Worm (Caenorhabditis elegans) whole organism, L1 larva: ENCODE data around the gene AH6.3.
A peak's percentile ranks its signal among the peaks of the same experiment; 100 is the strongest.

ENCODE experiments used
- C04F5.9 ChIP-seq: sonication (generic microtip); optimal IDR thresholded peaks from 2 replicates; lab custom pipeline; 2016; ENCODE audit warnings: missing genetic modification characterization, missing compliant biosample characterization
- C34B4.2 ChIP-seq: sonication (generic microtip); optimal IDR thresholded peaks from 2 replicates; lab custom pipeline; 2017; ENCODE audit warnings: mild to moderate bottlenecking, missing genetic modification characterization, missing compliant biosample characterization
- F16B12.6 ChIP-seq: fragments of 150-350 bp; optimal IDR thresholded peaks from 2 replicates; lab custom pipeline; 2014; ENCODE audit warnings: missing biosample characterization, missing genetic modification characterization
- aha-1 ChIP-seq: fragments of 150-350 bp; optimal IDR thresholded peaks from 2 replicates; lab custom pipeline; 2014; ENCODE audit warnings: missing biosample characterization, missing genetic modification characterization
- ceh-63 ChIP-seq: fragments of 200-800 bp; sonication (Bioruptor generic); optimal IDR thresholded peaks from 2 replicates; lab custom pipeline; 2018; ENCODE audit warnings: mild to moderate bottlenecking, missing genetic modification characterization, missing compliant biosample characterization
- ceh-8 ChIP-seq: fragments of 200-800 bp; sonication (Bioruptor generic); optimal IDR thresholded peaks from 2 replicates; lab custom pipeline; 2018; ENCODE audit warnings: mild to moderate bottlenecking, missing genetic modification characterization, moderate library complexity, missing compliant biosample characterization
- ceh-88 ChIP-seq: fragments of 200-800 bp; sonication (Bioruptor generic); IDR thresholded peaks from 2 replicates; pipeline ENCODE4 v1.3.6; 2022; ENCODE audit warnings: missing genetic modification characterization, missing compliant biosample characterization
- ceh-90 ChIP-seq: sonication (generic microtip); optimal IDR thresholded peaks from 2 replicates; lab custom pipeline; 2016; ENCODE audit warnings: missing genetic modification characterization, missing compliant biosample characterization
- ces-1 ChIP-seq: fragments of 150-350 bp; optimal IDR thresholded peaks from 2 replicates; lab custom pipeline; 2014; ENCODE audit warnings: missing biosample characterization, missing genetic modification reagents, missing genetic modification characterization
- dpl-1 ChIP-seq, 3 experiments: fragments of 150-350 bp in 2 of 3; sonication (generic microtip) in 1 of 3; optimal IDR thresholded peaks; 2 replicates each; lab custom pipeline; 2014 to 2017; ENCODE audit warnings: missing biosample characterization in 3 of 3, missing genetic modification characterization in 3 of 3, missing genetic modification reagents in 3 of 3
- dsc-1 ChIP-seq: sonication (generic microtip); optimal IDR thresholded peaks from 2 replicates; lab custom pipeline; 2016; ENCODE audit warnings: mild to moderate bottlenecking, missing genetic modification characterization, missing compliant biosample characterization
- efl-1 ChIP-seq, 4 experiments: fragments of 150-350 bp; optimal IDR thresholded peaks in 3 of 4; peaks in 1 of 4; 1 replicate in 1 of 4; 2 replicates in 3 of 4; lab custom pipeline; 2014; ENCODE audit warnings: missing biosample characterization in 2 of 4, missing genetic modification characterization in 2 of 4, missing genetic modification reagents in 2 of 4
- elt-2 ChIP-seq: sonication (generic microtip); optimal IDR thresholded peaks from 2 replicates; lab custom pipeline; 2016; ENCODE audit warnings: missing genetic modification characterization, mild to moderate bottlenecking, inconsistent platforms, missing compliant biosample characterization, missing genetic modification reagents
- fkh-8 ChIP-seq: sonication (generic microtip); optimal IDR thresholded peaks from 2 replicates; lab custom pipeline; 2016; ENCODE audit warnings: mild to moderate bottlenecking, missing genetic modification characterization, missing compliant biosample characterization
- fos-1 ChIP-seq: fragments of 150-350 bp; optimal IDR thresholded peaks from 2 replicates; lab custom pipeline; 2014; ENCODE audit warnings: missing biosample characterization, missing genetic modification characterization
- hlh-17 ChIP-seq: fragments of 200-800 bp; sonication (Bioruptor generic); optimal IDR thresholded peaks from 2 replicates; lab custom pipeline; 2018; ENCODE audit warnings: missing genetic modification characterization, mild to moderate bottlenecking, missing compliant biosample characterization, moderate library complexity, borderline replicate concordance
- jun-1 ChIP-seq: fragments of 150-350 bp; optimal IDR thresholded peaks from 2 replicates; lab custom pipeline; 2014; ENCODE audit warnings: missing biosample characterization, missing genetic modification reagents, missing genetic modification characterization
- lin-13 ChIP-seq: fragments of 150-350 bp; optimal IDR thresholded peaks from 2 replicates; lab custom pipeline; 2014; ENCODE audit warnings: missing biosample characterization, missing genetic modification reagents, missing genetic modification characterization
- lin-14 ChIP-seq: fragments of 200-800 bp; sonication (Bioruptor generic); optimal IDR thresholded peaks from 2 replicates; lab custom pipeline; 2018; ENCODE audit warnings: mild to moderate bottlenecking, missing genetic modification characterization, moderate library complexity, missing compliant biosample characterization
- lin-15B ChIP-seq: fragments of 150-350 bp; sonication (generic microtip); optimal IDR thresholded peaks from 3 replicates; lab custom pipeline; 2014; ENCODE audit warnings: missing biosample characterization, missing genetic modification characterization
- lin-35 ChIP-seq, 2 experiments: fragments of 150-350 bp; optimal IDR thresholded peaks; 2 replicates each; lab custom pipeline; 2014; ENCODE audit warnings: missing biosample characterization in 2 of 2, missing genetic modification characterization in 2 of 2, missing genetic modification reagents in 2 of 2
- lir-3 ChIP-seq: sonication (generic microtip); optimal IDR thresholded peaks from 2 replicates; lab custom pipeline; 2016; ENCODE audit warnings: mild to moderate bottlenecking, missing genetic modification characterization, moderate library complexity, missing compliant biosample characterization; ENCODE audit not compliant: poor library complexity
- lsy-2 ChIP-seq, 2 experiments: fragments of 150-350 bp; optimal IDR thresholded peaks; 2 replicates each; lab custom pipeline; 2014; ENCODE audit warnings: missing biosample characterization in 2 of 2, missing genetic modification characterization in 2 of 2
- mab-9 ChIP-seq: fragments of 200-800 bp; sonication (Bioruptor generic); IDR thresholded peaks from 2 replicates; pipeline ENCODE4 v1.3.6; 2022; ENCODE audit warnings: missing genetic modification reagents, missing genetic modification characterization, missing compliant biosample characterization
- mdl-1 ChIP-seq, 2 experiments: fragments of 150-350 bp; optimal IDR thresholded peaks; 2 replicates each; lab custom pipeline; 2014 to 2017; ENCODE audit warnings: missing biosample characterization in 2 of 2, missing genetic modification characterization in 2 of 2, inconsistent platforms in 1 of 2
- mep-1 ChIP-seq: fragments of 150-350 bp; optimal IDR thresholded peaks from 2 replicates; lab custom pipeline; 2014; ENCODE audit warnings: missing biosample characterization, missing genetic modification characterization
- nhr-11 ChIP-seq: fragments of 150-350 bp; optimal IDR thresholded peaks from 2 replicates; lab custom pipeline; 2014; ENCODE audit warnings: missing biosample characterization, missing genetic modification characterization
- nhr-19 ChIP-seq: fragments of 200-800 bp; sonication (Bioruptor generic); conservative IDR thresholded peaks from 2 replicates; pipeline ENCODE4 v1.3.6; 2022; ENCODE audit warnings: missing genetic modification characterization, missing compliant biosample characterization
- nhr-20 ChIP-seq: sonication (generic microtip); optimal IDR thresholded peaks from 2 replicates; lab custom pipeline; 2016; ENCODE audit warnings: mild to moderate bottlenecking, missing genetic modification characterization, missing compliant biosample characterization
- nhr-28 ChIP-seq: fragments of 150-350 bp; optimal IDR thresholded peaks from 2 replicates; lab custom pipeline; 2014; ENCODE audit warnings: missing biosample characterization, missing genetic modification characterization
- nhr-71 ChIP-seq: sonication (generic microtip); optimal IDR thresholded peaks from 2 replicates; lab custom pipeline; 2016; ENCODE audit warnings: mild to moderate bottlenecking, missing genetic modification characterization, moderate library complexity, missing compliant biosample characterization
- nhr-77 ChIP-seq: fragments of 150-350 bp; optimal IDR thresholded peaks from 2 replicates; lab custom pipeline; 2014; ENCODE audit warnings: missing biosample characterization, missing genetic modification characterization
- nhr-84 ChIP-seq: sonication (generic microtip); optimal IDR thresholded peaks from 2 replicates; lab custom pipeline; 2017; ENCODE audit warnings: missing biosample characterization, missing genetic modification characterization
- nhr-85 ChIP-seq: sonication (generic microtip); peaks from one replicate; lab custom pipeline; 2016; ENCODE audit warnings: missing genetic modification characterization, inconsistent platforms, missing compliant biosample characterization
- nhr-90 ChIP-seq: sonication (generic microtip); optimal IDR thresholded peaks from 2 replicates; lab custom pipeline; 2016; ENCODE audit warnings: mild to moderate bottlenecking, missing genetic modification characterization, missing compliant biosample characterization; ENCODE audit not compliant: poor library complexity
- pag-3 ChIP-seq: sonication (generic microtip); optimal IDR thresholded peaks from 2 replicates; lab custom pipeline; 2017; ENCODE audit warnings: missing genetic modification characterization, mild to moderate bottlenecking, missing compliant biosample characterization, antibody characterized with exemption, borderline replicate concordance; ENCODE audit not compliant: insufficient read depth
- pax-3 ChIP-seq: fragments of 200-800 bp; sonication (Bioruptor generic); optimal IDR thresholded peaks from 2 replicates; lab custom pipeline; 2018; ENCODE audit warnings: mild to moderate bottlenecking, missing genetic modification characterization, moderate library complexity, missing compliant biosample characterization
- pqm-1 ChIP-seq: sonication (generic microtip); optimal IDR thresholded peaks from 3 replicates; lab custom pipeline; 2017; ENCODE audit warnings: missing biosample characterization, missing genetic modification characterization
- rnt-1 ChIP-seq: sonication (generic microtip); optimal IDR thresholded peaks from 2 replicates; lab custom pipeline; 2016; ENCODE audit warnings: mild to moderate bottlenecking, missing genetic modification characterization, moderate library complexity, missing compliant biosample characterization
- snpc-4 ChIP-seq: fragments of 150-350 bp; optimal IDR thresholded peaks from 2 replicates; lab custom pipeline; 2014; ENCODE audit warnings: missing biosample characterization, missing genetic modification characterization
- tlp-1 ChIP-seq: fragments of 150-350 bp; optimal IDR thresholded peaks from 2 replicates; lab custom pipeline; 2014; ENCODE audit warnings: missing biosample characterization, missing genetic modification characterization
- unc-130 ChIP-seq: fragments of 150-350 bp; optimal IDR thresholded peaks from 2 replicates; lab custom pipeline; 2017; ENCODE audit warnings: missing biosample characterization, missing genetic modification characterization, inconsistent platforms
- unc-86 ChIP-seq: sonication (generic microtip); optimal IDR thresholded peaks from 2 replicates; lab custom pipeline; 2016; ENCODE audit warnings: missing genetic modification characterization, missing compliant biosample characterization
- unc-98 ChIP-seq: fragments of 200-800 bp; sonication (Bioruptor generic); IDR thresholded peaks from 2 replicates; pipeline ENCODE4 v1.3.6; 2022; ENCODE audit warnings: missing genetic modification characterization, missing compliant biosample characterization
- xbp-1 ChIP-seq: sonication (generic microtip); optimal IDR thresholded peaks from 2 replicates; lab custom pipeline; 2016; ENCODE audit warnings: missing genetic modification characterization, missing compliant biosample characterization
- zag-1 ChIP-seq: fragments of 150-350 bp; optimal IDR thresholded peaks from 2 replicates; lab custom pipeline; 2014; ENCODE audit warnings: missing biosample characterization, missing genetic modification characterization

The AH6.3 gene

DNA sequence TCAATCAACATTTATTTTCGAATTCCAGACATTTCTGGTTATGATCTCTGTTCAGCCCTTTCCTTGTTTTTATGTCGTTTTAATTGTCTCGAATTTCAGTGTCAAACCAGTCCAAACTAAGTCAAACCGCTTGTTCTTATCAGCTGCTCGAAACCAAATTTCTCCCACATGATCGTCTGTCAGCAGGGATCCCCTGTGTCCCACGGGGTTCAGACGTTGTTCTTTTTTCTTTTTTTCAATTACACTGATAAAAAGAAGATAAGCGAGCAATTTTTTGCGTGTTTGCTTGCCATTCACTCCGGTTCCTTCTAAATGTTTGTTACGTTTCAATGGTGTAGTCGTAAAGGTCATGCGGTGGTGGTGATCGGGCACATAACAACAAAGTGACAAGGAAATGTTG is 16.9 kb upstream of the AH6.3 start:
- TF ChIP-seq mab-9 (GFP tag; lab: Robert Waterston, UW): no peak
- TF ChIP-seq jun-1 (tag; lab: Kevin White, UChicago): peak; percentile 21
- no peak for TF ChIP-seq lin-15B (tag; lab: Kevin White, UChicago)
- no peak for TF ChIP-seq mep-1
- TF ChIP-seq hlh-17 (GFP tag; lab: Kevin White, UChicago): no peak
- TF ChIP-seq C04F5.9 (tag; lab: Kevin White, UChicago): no peak
- no peak for TF ChIP-seq efl-1 (optimal IDR thresholded peaks at IDR 0.05; lab: Kevin White, UChicago)
- peak in 1 of 2 experiments; percentile 57 for TF ChIP-seq efl-1 (GFP tag; optimal IDR thresholded peaks at IDR 0.05 in 1 of 2; lab: Kevin White, UChicago)
- TF ChIP-seq zag-1 (tag; lab: Kevin White, UChicago): no peak
- TF ChIP-seq mdl-1 (tag; optimal IDR thresholded peaks at IDR 0.05; lab: Kevin White, UChicago): peak in 1 of 2 experiments; percentile 48
- TF ChIP-seq nhr-71: peak; percentile 51
- TF ChIP-seq nhr-84: no peak
- TF ChIP-seq ceh-90: no peak
- TF ChIP-seq elt-2 (tag; lab: Kevin White, UChicago): peak; percentile 97
- peak in 1 of 2 experiments; percentile 7 for TF ChIP-seq lsy-2 (tag; optimal IDR thresholded peaks at IDR 0.05; lab: Kevin White, UChicago)
- TF ChIP-seq ceh-88 (GFP tag; lab: Robert Waterston, UW): no peak
- no peak for TF ChIP-seq nhr-85
- TF ChIP-seq aha-1 (tag; lab: Kevin White, UChicago): no peak
- TF ChIP-seq C34B4.2 (tag; lab: Kevin White, UChicago): no peak
- TF ChIP-seq F16B12.6 (tag; lab: Kevin White, UChicago): no peak
- TF ChIP-seq nhr-20 (tag; lab: Kevin White, UChicago): no peak
- no peak for TF ChIP-seq lir-3 (tag; lab: Kevin White, UChicago)
- TF ChIP-seq dpl-1 (GFP tag; optimal IDR thresholded peaks at IDR 0.05; lab: Kevin White, UChicago): no peak
- no peak for TF ChIP-seq fkh-8 (tag; lab: Kevin White, UChicago)
- TF ChIP-seq nhr-19: 0 out of 2 replicates have a peak, but pooled peaks have one; percentile 12
- no peak for TF ChIP-seq nhr-11 (tag; lab: Kevin White, UChicago)
- TF ChIP-seq unc-86 (tag; lab: Kevin White, UChicago): no peak
- no peak for TF ChIP-seq xbp-1 (tag; lab: Kevin White, UChicago)
- TF ChIP-seq nhr-90 (tag; lab: Kevin White, UChicago): peak; percentile 23
- TF ChIP-seq rnt-1: no peak
- TF ChIP-seq lin-14 (GFP tag; lab: Kevin White, UChicago): no peak
- TF ChIP-seq nhr-28 (tag; lab: Kevin White, UChicago): no peak
- no peak for TF ChIP-seq ces-1 (GFP tag; lab: Kevin White, UChicago)
- no peak for TF ChIP-seq lin-13
- peak in 1 of 2 experiments; percentile 50 for TF ChIP-seq lin-35 (GFP tag; optimal IDR thresholded peaks at IDR 0.05; lab: Kevin White, UChicago)
- no peak for TF ChIP-seq nhr-77 (tag; lab: Kevin White, UChicago)
- no peak for TF ChIP-seq pax-3 (tag; lab: Kevin White, UChicago)
- TF ChIP-seq unc-130 (tag; lab: Kevin White, UChicago): no peak
- no peak for TF ChIP-seq pag-3 (tag; lab: Kevin White, UChicago)
- TF ChIP-seq fos-1: no peak

- TF ChIP-seq ceh-63 (GFP tag; lab: Kevin White, UChicago) (no peak), zag-1 (tag; lab: Kevin White, UChicago) (no peak), unc-98 (no peak), fkh-8 (tag; lab: Kevin White, UChicago) (no peak), ceh-8 (no peak), rnt-1 (no peak), dsc-1 (tag; lab: Kevin White, UChicago) (no peak), snpc-4 (tag; lab: Kevin White, UChicago) (no peak), tlp-1 (tag; lab: Kevin White, UChicago) (no peak), ceh-90 (no peak), pqm-1 (tag; lab: Kevin White, UChicago) (no peak)
These were observed 11.7 kb upstream of the AH6.3 start, which contains the start of gene gcy-3 for ce11 chrII:9507181-9507580. Gene gcy-3, minus strand, starts transcription at chrII:9507281.
